Fruit fly (Drosophila melanogaster) whole organism, embryonic: Measurements from ENCODE around the gene CG10750.

Source experiments
- Atf-2 ChIP-seq: fragments of 200-800 bp; sonication (Bioruptor generic); optimal IDR thresholded peaks from 2 replicates; lab custom pipeline; 2016; ENCODE audit warnings: missing biosample characterization, missing genetic modification characterization
- BEAF-32 ChIP-seq: fragments of 200-800 bp; sonication (Bioruptor generic); optimal IDR thresholded peaks from 3 replicates; lab custom pipeline; 2017; ENCODE audit warnings: missing biosample characterization, missing genetic modification characterization, mild to moderate bottlenecking, moderate library complexity, missing genetic modification reagents
- CG10366 ChIP-seq: fragments of 200-800 bp; sonication (Bioruptor generic); IDR thresholded peaks from 2 replicates; pipeline ENCODE4 v1.3.6; 2022; ENCODE audit warnings: missing biosample characterization, missing genetic modification characterization
- CG11085 ChIP-seq: fragments of 200-800 bp; sonication (Bioruptor generic); IDR thresholded peaks from 2 replicates; pipeline ENCODE4 v1.3.6; 2022; ENCODE audit warnings: missing biosample characterization, missing genetic modification characterization
- CG11456 ChIP-seq: fragments of 200-800 bp; sonication (Bioruptor generic); IDR thresholded peaks from 3 replicates; pipeline ENCODE4 v1.3.6; 2022; ENCODE audit warnings: missing biosample characterization, missing genetic modification characterization
- CG11504 ChIP-seq: fragments of 200-800 bp; sonication (Bioruptor generic); optimal IDR thresholded peaks from 3 replicates; lab custom pipeline; 2019; ENCODE audit warnings: missing biosample characterization, mild to moderate bottlenecking, missing genetic modification characterization, moderate library complexity
- CG14441 ChIP-seq: fragments of 200-800 bp; sonication (Bioruptor generic); IDR thresholded peaks from 2 replicates; pipeline ENCODE4 v1.3.6; 2022; ENCODE audit warnings: missing biosample characterization, missing genetic modification characterization
- CG3281 ChIP-seq: fragments of 200-800 bp; sonication (Bioruptor generic); optimal IDR thresholded peaks from 3 replicates; lab custom pipeline; 2017; ENCODE audit warnings: missing biosample characterization, mild to moderate bottlenecking, missing genetic modification characterization
- CG34422 ChIP-seq: fragments of 200-800 bp; sonication (Bioruptor generic); IDR thresholded peaks from 3 replicates; pipeline ENCODE4 v1.3.6; 2022; ENCODE audit warnings: missing biosample characterization, missing genetic modification characterization
- CG43689 ChIP-seq: fragments of 200-800 bp; sonication (Bioruptor generic); IDR thresholded peaks from 2 replicates; pipeline ENCODE4 v1.3.6; 2022; ENCODE audit warnings: missing biosample characterization, missing genetic modification characterization
- CG6654 ChIP-seq: fragments of 200-800 bp; sonication (Bioruptor generic); optimal IDR thresholded peaks from 2 replicates; lab custom pipeline; 2017; ENCODE audit warnings: missing biosample characterization, mild to moderate bottlenecking, missing genetic modification characterization
- CG6683 ChIP-seq: fragments of 200-800 bp; sonication (Bioruptor generic); optimal IDR thresholded peaks from 2 replicates; lab custom pipeline; 2017; ENCODE audit warnings: missing biosample characterization, mild to moderate bottlenecking, missing genetic modification characterization, missing genetic modification reagents
- CG6689 ChIP-seq: fragments of 200-800 bp; sonication (Bioruptor generic); IDR thresholded peaks from 2 replicates; pipeline ENCODE4 v1.3.6; 2022; ENCODE audit warnings: missing biosample characterization, missing genetic modification characterization
- CG7745 ChIP-seq: fragments of 200-800 bp; sonication (Bioruptor generic); optimal IDR thresholded peaks from 2 replicates; lab custom pipeline; 2018; ENCODE audit warnings: missing biosample characterization, mild to moderate bottlenecking, missing genetic modification characterization, moderate library complexity
- CG7928 ChIP-seq: fragments of 200-800 bp; sonication (Bioruptor generic); optimal IDR thresholded peaks from 2 replicates; lab custom pipeline; 2017; ENCODE audit warnings: missing biosample characterization, mild to moderate bottlenecking, missing genetic modification characterization
- CG8478 ChIP-seq: fragments of >200 bp; optimal IDR thresholded peaks from 2 replicates; lab custom pipeline; 2018
- CG9215 ChIP-seq: fragments of 200-800 bp; sonication (Bioruptor generic); IDR thresholded peaks from 2 replicates; pipeline ENCODE4 v1.3.6; 2022; ENCODE audit warnings: missing biosample characterization, missing genetic modification characterization
- CG9437 ChIP-seq: fragments of 200-800 bp; sonication (Bioruptor generic); optimal IDR thresholded peaks from 2 replicates; lab custom pipeline; 2018; ENCODE audit warnings: missing biosample characterization, mild to moderate bottlenecking, missing genetic modification characterization
- Dip3 ChIP-seq: fragments of 200-800 bp; sonication (Bioruptor generic); optimal IDR thresholded peaks from 3 replicates; lab custom pipeline; 2016; ENCODE audit warnings: missing biosample characterization, missing genetic modification characterization
- HmgD ChIP-seq: fragments of 200-800 bp; sonication (Bioruptor generic); optimal IDR thresholded peaks from 3 replicates; lab custom pipeline; 2016; ENCODE audit warnings: missing biosample characterization, missing genetic modification characterization
- Hr51 ChIP-seq, 2 experiments: fragments of 200-800 bp; sonication (Bioruptor generic); optimal IDR thresholded peaks; 2 replicates in 1 of 2; 3 replicates in 1 of 2; lab custom pipeline; 2016 to 2018; ENCODE audit warnings: missing biosample characterization in 2 of 2, missing genetic modification characterization in 2 of 2, mild to moderate bottlenecking in 1 of 2, moderate library complexity in 1 of 2
- Lhr ChIP-seq: fragments of 200-800 bp; sonication (Bioruptor generic); optimal IDR thresholded peaks from 3 replicates; lab custom pipeline; 2017; ENCODE audit warnings: mild to moderate bottlenecking, missing biosample characterization, missing genetic modification reagents, missing genetic modification characterization
- Nf-YA ChIP-seq: fragments of 200-800 bp; sonication (Bioruptor generic); IDR thresholded peaks from 2 replicates; pipeline ENCODE4 v1.3.6; 2022; ENCODE audit warnings: missing biosample characterization, missing genetic modification characterization
- Sox100B ChIP-seq: fragments of 200-800 bp; sonication (Bioruptor generic); optimal IDR thresholded peaks from 3 replicates; lab custom pipeline; 2018; ENCODE audit warnings: missing biosample characterization, mild to moderate bottlenecking, missing genetic modification characterization
- Ssrp ChIP-seq: fragments of 200-800 bp; sonication (Bioruptor generic); optimal IDR thresholded peaks from 2 replicates; lab custom pipeline; 2018; ENCODE audit warnings: missing biosample characterization, mild to moderate bottlenecking, missing genetic modification characterization, moderate library complexity
- Usf ChIP-seq: fragments of 200-800 bp; sonication (Bioruptor generic); optimal IDR thresholded peaks from 2 replicates; lab custom pipeline; 2017; ENCODE audit warnings: missing genotype, missing biosample characterization, missing genetic modification characterization
- Xrp1 ChIP-seq: fragments of 200-800 bp; sonication (Bioruptor generic); IDR thresholded peaks from 2 replicates; pipeline ENCODE4 v1.3.6; 2022; ENCODE audit warnings: missing biosample characterization, missing genetic modification characterization
- abd-A ChIP-seq: fragments of 200-800 bp; sonication (Bioruptor generic); optimal IDR thresholded peaks from 3 replicates; lab custom pipeline; 2019; ENCODE audit warnings: missing biosample characterization, mild to moderate bottlenecking, missing genetic modification characterization, moderate library complexity
- az2 ChIP-seq: fragments of 200-800 bp; sonication (Bioruptor generic); optimal IDR thresholded peaks from 3 replicates; lab custom pipeline; 2016; ENCODE audit warnings: missing biosample characterization, missing genetic modification characterization
- bigmax ChIP-seq: fragments of 200-800 bp; sonication (Bioruptor generic); optimal IDR thresholded peaks from 2 replicates; lab custom pipeline; 2018; ENCODE audit warnings: missing biosample characterization, mild to moderate bottlenecking, missing genetic modification characterization
- cad ChIP-seq: fragments of >200 bp; optimal IDR thresholded peaks from 2 replicates; lab custom pipeline; 2017; ENCODE audit warnings: missing biosample characterization, missing genetic modification characterization
- chm ChIP-seq: fragments of 200-800 bp; sonication (Bioruptor generic); IDR thresholded peaks from 2 replicates; pipeline ENCODE4 v1.3.6; 2022; ENCODE audit warnings: missing biosample characterization, missing genetic modification characterization
- chn ChIP-seq: fragments of 200-800 bp; sonication (Bioruptor generic); optimal IDR thresholded peaks from 2 replicates; lab custom pipeline; 2016; ENCODE audit warnings: missing biosample characterization, missing genetic modification characterization
- dati ChIP-seq: fragments of 200-800 bp; sonication (Bioruptor generic); IDR thresholded peaks from 2 replicates; pipeline ENCODE4 v1.3.6; 2022; ENCODE audit warnings: missing biosample characterization, missing genetic modification characterization
- dmrt99B ChIP-seq: fragments of 200-800 bp; sonication (Bioruptor generic); optimal IDR thresholded peaks from 2 replicates; lab custom pipeline; 2018; ENCODE audit warnings: missing biosample characterization, mild to moderate bottlenecking, missing genetic modification characterization, moderate library complexity
- dysf ChIP-seq: fragments of 200-800 bp; sonication (Bioruptor generic); IDR thresholded peaks from 3 replicates; pipeline ENCODE4 v1.3.6; 2022; ENCODE audit warnings: missing biosample characterization, missing genetic modification characterization
- hth ChIP-seq: fragments of >200 bp; optimal IDR thresholded peaks from 2 replicates; lab custom pipeline; 2017; ENCODE audit warnings: inconsistent platforms
- inv ChIP-seq: fragments of 200-800 bp; sonication (Bioruptor generic); IDR thresholded peaks from 2 replicates; pipeline ENCODE4 v1.3.6; 2022; ENCODE audit warnings: missing biosample characterization, missing genetic modification characterization; ENCODE audit not compliant: partially characterized antibody
- jigr1 ChIP-seq: fragments of 200-800 bp; sonication (Bioruptor generic); IDR thresholded peaks from 3 replicates; pipeline ENCODE4 v1.3.6; 2022; ENCODE audit warnings: missing biosample characterization, missing genetic modification characterization
- kah ChIP-seq: fragments of 200-800 bp; sonication (Bioruptor generic); optimal IDR thresholded peaks from 2 replicates; lab custom pipeline; 2018; ENCODE audit warnings: missing biosample characterization, mild to moderate bottlenecking, missing genetic modification characterization
- ken ChIP-seq: fragments of 200-800 bp; sonication (Bioruptor generic); IDR thresholded peaks from 3 replicates; pipeline ENCODE4 v1.3.6; 2022; ENCODE audit warnings: missing biosample characterization, missing genetic modification characterization
- pb ChIP-seq: fragments of 200-800 bp; sonication (Bioruptor generic); optimal IDR thresholded peaks from 3 replicates; lab custom pipeline; 2016; ENCODE audit warnings: missing biosample characterization, missing genetic modification characterization
- pzg ChIP-seq: fragments of 200-800 bp; sonication (Bioruptor generic); optimal IDR thresholded peaks from 3 replicates; lab custom pipeline; 2018; ENCODE audit warnings: missing biosample characterization, mild to moderate bottlenecking, missing genetic modification characterization, moderate library complexity
- sisA ChIP-seq: fragments of 200-800 bp; sonication (Bioruptor generic); IDR thresholded peaks from 2 replicates; pipeline ENCODE4 v1.3.6; 2022; ENCODE audit warnings: missing biosample characterization, missing genetic modification characterization
- tin ChIP-seq: fragments of 200-800 bp; sonication (Bioruptor generic); optimal IDR thresholded peaks from 3 replicates; lab custom pipeline; 2016; ENCODE audit warnings: missing biosample characterization, missing genetic modification characterization
- ttk ChIP-seq: fragments of 200-800 bp; sonication (Bioruptor generic); IDR thresholded peaks from 2 replicates; pipeline ENCODE4 v2.1.2; 2022; ENCODE audit warnings: missing biosample characterization, missing genetic modification characterization
- vvl ChIP-seq: fragments of 200-800 bp; sonication (Bioruptor generic); IDR thresholded peaks from 2 replicates; pipeline ENCODE4 v1.3.6; 2022; ENCODE audit warnings: missing biosample characterization, missing genetic modification characterization

CG10750 gene

dm6 chr2L:19252410-19252809, 47.6 kb upstream of the CG10750 start (continued):
- TF ChIP-seq ken (GFP tag; lab: Robert Waterston, UW) (peak; percentile 25; the same call in 1 of the 3 replicates), vvl (GFP tag; lab: Robert Waterston, UW) (peak; percentile 65; the same call in 1 of the 2 replicates), Dip3 (GFP tag; lab: Kevin White, UChicago) (no peak), CG7745 (tag; lab: Kevin White, UChicago) (no peak), inv (GFP tag; lab: Robert Waterston, UW) (no peak), hth (no peak), CG34422 (GFP tag; lab: Robert Waterston, UW) (peak; percentile 41; the same call in 1 of the 3 replicates), tin (GFP tag; lab: Kevin White, UChicago) (peak; percentile 30), Sox100B (GFP tag; lab: Kevin White, UChicago) (peak; percentile 44), dmrt99B (tag; lab: Kevin White, UChicago) (peak; percentile 72), Lhr (GFP tag; lab: Kevin White, UChicago) (no peak), Usf (GFP tag; lab: Kevin White, UChicago) (no peak), CG11085 (GFP tag; lab: Robert Waterston, UW) (no peak), az2 (peak; percentile 36), pb (no peak), sisA (peak; percentile 55; the same call in 1 of the 2 replicates), CG9437 (GFP tag; lab: Kevin White, UChicago) (no peak), CG11504 (tag; lab: Kevin White, UChicago) (peak; percentile 49), CG6654 (GFP tag; lab: Kevin White, UChicago) (no peak), kah (GFP tag; lab: Kevin White, UChicago) (no peak), CG14441 (GFP tag; lab: Robert Waterston, UW) (peak; percentile 45; the same call in 1 of the 2 replicates), Ssrp (peak; percentile 43), Xrp1 (GFP tag; lab: Robert Waterston, UW) (peak; percentile 51; the same call in 1 of the 2 replicates), ttk (GFP tag; lab: Robert Waterston, UW) (peak; percentile 85), dysf (GFP tag; lab: Robert Waterston, UW) (peak; percentile 53; the same call in 1 of the 3 replicates), CG3281 (GFP tag; lab: Kevin White, UChicago) (no peak), CG6689 (peak; percentile 48), bigmax (GFP tag; lab: Kevin White, UChicago) (no peak), CG10366 (GFP tag; lab: Robert Waterston, UW) (peak; percentile 33; the same call in 1 of the 2 replicates), Nf-YA (0 out of 2 replicates have a peak, but pooled peaks have one; percentile 36), Hr51 (GFP tag; optimal IDR thresholded peaks at IDR 0.05; lab: Kevin White, UChicago) (peak in 1 of 2 experiments; percentile 69)
- TF ChIP-seq, all 482 proteins: peak for 116

dm6 chr2L:19254079-19254478, 46.0 kb upstream of the CG10750 start:
- TF ChIP-seq chm (GFP tag; lab: Robert Waterston, UW), result no peak

DNA sequence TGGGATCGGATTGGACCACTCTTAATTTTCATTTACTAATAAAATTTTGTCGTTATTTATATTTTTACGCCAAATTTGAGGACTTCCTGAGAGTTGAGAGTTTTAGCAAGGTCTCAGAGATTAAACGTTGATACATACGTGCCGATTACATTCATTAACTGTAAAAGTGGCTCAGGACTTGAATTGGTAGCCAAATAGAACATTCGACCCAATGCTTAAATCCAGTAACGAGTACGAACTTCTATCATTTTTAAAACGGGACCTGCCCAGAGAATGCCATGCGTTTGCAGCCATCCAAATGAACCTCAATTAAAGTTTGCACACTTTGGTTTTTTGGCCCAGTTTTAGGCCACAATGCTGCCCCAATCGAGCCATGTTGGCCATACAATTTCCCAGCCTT, 37.9 kb upstream of the CG10750 start, which contains the start of gene CG31797:
CG31797 (minus strand) TSS at position 101 of the 400 bp plus-strand sequence.
- TF ChIP-seq HmgD (GFP tag; lab: Kevin White, UChicago), result no peak
- TF ChIP-seq pb, result no peak
- no peak for TF ChIP-seq jigr1 (GFP tag; lab: Robert Waterston, UW)
- TF ChIP-seq CG9215, result no peak
- TF ChIP-seq pzg, result no peak
- TF ChIP-seq CG8478 (lab: Kevin White, UChicago), result no peak
- TF ChIP-seq cad (GFP tag; lab: Kevin White, UChicago), result no peak
- no peak for TF ChIP-seq BEAF-32 (GFP tag; lab: Kevin White, UChicago)
- TF ChIP-seq CG11456 (GFP tag; lab: Robert Waterston, UW), result no peak
- no peak for TF ChIP-seq Atf-2 (GFP tag; lab: Kevin White, UChicago)
- no peak for TF ChIP-seq chn (GFP tag; lab: Kevin White, UChicago)
- TF ChIP-seq CG7928 (GFP tag; lab: Kevin White, UChicago), result no peak
- no peak for TF ChIP-seq CG43689
- TF ChIP-seq abd-A (tag; lab: Kevin White, UChicago), result no peak
- no peak for TF ChIP-seq CG6683 (GFP tag; lab: Kevin White, UChicago)
- no peak for TF ChIP-seq dati
- TF ChIP-seq, all 482 proteins: peak for 0
